Worm (Caenorhabditis elegans) whole organism, L4 larva: ENCODE measurements around the gene Y61A9LA.7.

Experiments
- mxl-3 ChIP-seq: fragments of 200-800 bp; sonication (Bioruptor generic); optimal IDR thresholded peaks from 2 replicates; lab custom pipeline; 2018; ENCODE audit warnings: mild to moderate bottlenecking, missing genetic modification characterization, missing compliant biosample characterization
- unc-130 ChIP-seq: sonication (generic microtip); optimal IDR thresholded peaks from 2 replicates; lab custom pipeline; 2016; ENCODE audit warnings: missing genetic modification reagents, missing genetic modification characterization, missing compliant biosample characterization

ce11 chrV:4550459-4550858 is 9.1 kb downstream of the Y61A9LA.7 start:
- TF ChIP-seq unc-130 (GFP tag; lab: Kevin White, UChicago) (no peak), mxl-3 (GFP tag; lab: Kevin White, UChicago) (peak; percentile 74)
